Worm (Caenorhabditis elegans): ENCODE measurements around the gene efl-3.

- no peak for TF ChIP-seq ceh-40 (GFP tag; IDR thresholded peaks at IDR 0.05)
- no peak for TF ChIP-seq ceh-91 (GFP tag; IDR thresholded peaks at IDR 0.05)
- no peak for TF ChIP-seq somi-1 (GFP tag; optimal IDR thresholded peaks at IDR 0.05)
- TF ChIP-seq F23B12.7 (tag; optimal IDR thresholded peaks at IDR 0.05; ENCODE audit: insufficient read depth) = no peak
- TF ChIP-seq unc-130 (GFP tag; optimal IDR thresholded peaks at IDR 0.05) = no peak
- no peak for TF ChIP-seq F10E7.11 (tag; optimal IDR thresholded peaks at IDR 0.05)
- no peak for TF ChIP-seq egl-44 (GFP tag; IDR thresholded peaks at IDR 0.05)
- TF ChIP-seq ama-1 (optimal IDR thresholded peaks at IDR 0.05) = no peak
- TF ChIP-seq ama-1 (GFP tag; optimal IDR thresholded peaks at IDR 0.05) = no peak
- no peak for TF ChIP-seq ztf-6 (GFP tag; IDR thresholded peaks at IDR 0.05)
- no peak for TF ChIP-seq C17E4.6 (GFP tag; IDR thresholded peaks at IDR 0.05)
- no peak for TF ChIP-seq ceh-100 (GFP tag; IDR thresholded peaks at IDR 0.05)
Measured at ce11 chrII:8386897-8387296, 25.6 kb upstream of the efl-3 start.
